Worm (Caenorhabditis elegans) whole organism, L1 larva: ENCODE results near the gene adt-2.

Experiments
- Y116A8C.19 ChIP-seq: sonication (generic microtip); optimal IDR thresholded peaks from 2 replicates; lab custom pipeline; 2016; ENCODE audit warnings: missing compliant biosample characterization, missing genetic modification characterization, borderline replicate concordance
- aha-1 ChIP-seq: fragments of 150-350 bp; optimal IDR thresholded peaks from 2 replicates; lab custom pipeline; 2014; ENCODE audit warnings: missing biosample characterization, missing genetic modification characterization
- alr-1 ChIP-seq: fragments of 200-800 bp; sonication (Bioruptor generic); optimal IDR thresholded peaks from 2 replicates; lab custom pipeline; 2018; ENCODE audit warnings: borderline replicate concordance, mild to moderate bottlenecking, missing genetic modification characterization, missing compliant biosample characterization
- blmp-1 ChIP-seq: fragments of 150-350 bp; optimal IDR thresholded peaks from 2 replicates; lab custom pipeline; 2014; ENCODE audit warnings: missing biosample characterization, missing genetic modification characterization
- ceh-63 ChIP-seq: fragments of 200-800 bp; sonication (Bioruptor generic); optimal IDR thresholded peaks from 2 replicates; lab custom pipeline; 2018; ENCODE audit warnings: mild to moderate bottlenecking, missing genetic modification characterization, missing compliant biosample characterization
- ceh-90 ChIP-seq: sonication (generic microtip); optimal IDR thresholded peaks from 2 replicates; lab custom pipeline; 2016; ENCODE audit warnings: missing genetic modification characterization, missing compliant biosample characterization
- dpl-1 ChIP-seq, 3 experiments: fragments of 150-350 bp in 2 of 3; sonication (generic microtip) in 1 of 3; optimal IDR thresholded peaks; 2 replicates each; lab custom pipeline; 2014 to 2017; ENCODE audit warnings: missing biosample characterization in 3 of 3, missing genetic modification characterization in 3 of 3, missing genetic modification reagents in 3 of 3
- dsc-1 ChIP-seq: sonication (generic microtip); optimal IDR thresholded peaks from 2 replicates; lab custom pipeline; 2016; ENCODE audit warnings: mild to moderate bottlenecking, missing genetic modification characterization, missing compliant biosample characterization
- egl-13 ChIP-seq: sonication (generic microtip); optimal IDR thresholded peaks from 2 replicates; lab custom pipeline; 2016; ENCODE audit warnings: missing genotype, missing genetic modification reagents, missing genetic modification characterization, missing compliant biosample characterization
- elt-2 ChIP-seq: sonication (generic microtip); optimal IDR thresholded peaks from 2 replicates; lab custom pipeline; 2016; ENCODE audit warnings: missing genetic modification characterization, mild to moderate bottlenecking, inconsistent platforms, missing compliant biosample characterization, missing genetic modification reagents
- elt-3 ChIP-seq, 6 experiments: fragments of 150-350 bp in 1 of 6; sonication (generic microtip); optimal IDR thresholded peaks; 2 replicates each; lab custom pipeline; 2017 to 2018; ENCODE audit warnings: missing biosample characterization in 6 of 6, missing genetic modification characterization in 6 of 6, inconsistent platforms in 1 of 6
- ets-5 ChIP-seq: fragments of 200-800 bp; sonication (Bioruptor generic); IDR thresholded peaks from 2 replicates; pipeline ENCODE4 v1.3.6; 2022; ENCODE audit warnings: missing genetic modification characterization, missing compliant biosample characterization
- fkh-8 ChIP-seq: sonication (generic microtip); optimal IDR thresholded peaks from 2 replicates; lab custom pipeline; 2016; ENCODE audit warnings: mild to moderate bottlenecking, missing genetic modification characterization, missing compliant biosample characterization
- grh-1 ChIP-seq: fragments of 200-800 bp; sonication (Bioruptor generic); IDR thresholded peaks from 2 replicates; pipeline ENCODE4 v1.3.6; 2022; ENCODE audit warnings: missing genetic modification reagents, missing genetic modification characterization, missing compliant biosample characterization
- hlh-17 ChIP-seq: fragments of 200-800 bp; sonication (Bioruptor generic); optimal IDR thresholded peaks from 2 replicates; lab custom pipeline; 2018; ENCODE audit warnings: missing genetic modification characterization, mild to moderate bottlenecking, missing compliant biosample characterization, moderate library complexity, borderline replicate concordance
- isw-1 ChIP-seq: fragments of 200-800 bp; sonication (Bioruptor generic); IDR thresholded peaks from 2 replicates; pipeline ENCODE4 v1.3.6; 2022; ENCODE audit warnings: missing genetic modification characterization, missing compliant biosample characterization
- lin-13 ChIP-seq: fragments of 150-350 bp; optimal IDR thresholded peaks from 2 replicates; lab custom pipeline; 2014; ENCODE audit warnings: missing biosample characterization, missing genetic modification reagents, missing genetic modification characterization
- lin-14 ChIP-seq: fragments of 200-800 bp; sonication (Bioruptor generic); optimal IDR thresholded peaks from 2 replicates; lab custom pipeline; 2018; ENCODE audit warnings: mild to moderate bottlenecking, missing genetic modification characterization, moderate library complexity, missing compliant biosample characterization
- lin-35 ChIP-seq, 2 experiments: fragments of 150-350 bp; optimal IDR thresholded peaks; 2 replicates each; lab custom pipeline; 2014; ENCODE audit warnings: missing biosample characterization in 2 of 2, missing genetic modification characterization in 2 of 2, missing genetic modification reagents in 2 of 2
- lsy-2 ChIP-seq, 2 experiments: fragments of 150-350 bp; optimal IDR thresholded peaks; 2 replicates each; lab custom pipeline; 2014; ENCODE audit warnings: missing biosample characterization in 2 of 2, missing genetic modification characterization in 2 of 2
- mab-9 ChIP-seq: fragments of 200-800 bp; sonication (Bioruptor generic); IDR thresholded peaks from 2 replicates; pipeline ENCODE4 v1.3.6; 2022; ENCODE audit warnings: missing genetic modification reagents, missing genetic modification characterization, missing compliant biosample characterization
- mep-1 ChIP-seq: fragments of 150-350 bp; optimal IDR thresholded peaks from 2 replicates; lab custom pipeline; 2014; ENCODE audit warnings: missing biosample characterization, missing genetic modification characterization
- nhr-20 ChIP-seq: sonication (generic microtip); optimal IDR thresholded peaks from 2 replicates; lab custom pipeline; 2016; ENCODE audit warnings: mild to moderate bottlenecking, missing genetic modification characterization, missing compliant biosample characterization
- nhr-237 ChIP-seq: fragments of 150-350 bp; optimal IDR thresholded peaks from 2 replicates; lab custom pipeline; 2014; ENCODE audit warnings: missing biosample characterization, missing genetic modification characterization
- nhr-28 ChIP-seq: fragments of 150-350 bp; optimal IDR thresholded peaks from 2 replicates; lab custom pipeline; 2014; ENCODE audit warnings: missing biosample characterization, missing genetic modification characterization
- nhr-47 ChIP-seq: sonication (generic microtip); optimal IDR thresholded peaks from 2 replicates; lab custom pipeline; 2016; ENCODE audit warnings: mild to moderate bottlenecking, missing genetic modification characterization, moderate library complexity, missing compliant biosample characterization
- nhr-71 ChIP-seq: sonication (generic microtip); optimal IDR thresholded peaks from 2 replicates; lab custom pipeline; 2016; ENCODE audit warnings: mild to moderate bottlenecking, missing genetic modification characterization, moderate library complexity, missing compliant biosample characterization
- nhr-76 ChIP-seq: sonication (generic microtip); optimal IDR thresholded peaks from 2 replicates; lab custom pipeline; 2017; ENCODE audit warnings: missing biosample characterization, missing genetic modification characterization
- nhr-77 ChIP-seq: fragments of 150-350 bp; optimal IDR thresholded peaks from 2 replicates; lab custom pipeline; 2014; ENCODE audit warnings: missing biosample characterization, missing genetic modification characterization
- nhr-84 ChIP-seq: sonication (generic microtip); optimal IDR thresholded peaks from 2 replicates; lab custom pipeline; 2017; ENCODE audit warnings: missing biosample characterization, missing genetic modification characterization
- nhr-85 ChIP-seq: sonication (generic microtip); peaks from one replicate; lab custom pipeline; 2016; ENCODE audit warnings: missing genetic modification characterization, inconsistent platforms, missing compliant biosample characterization
- nhr-90 ChIP-seq: sonication (generic microtip); optimal IDR thresholded peaks from 2 replicates; lab custom pipeline; 2016; ENCODE audit warnings: mild to moderate bottlenecking, missing genetic modification characterization, missing compliant biosample characterization; ENCODE audit not compliant: poor library complexity
- pqm-1 ChIP-seq: sonication (generic microtip); optimal IDR thresholded peaks from 3 replicates; lab custom pipeline; 2017; ENCODE audit warnings: missing biosample characterization, missing genetic modification characterization
- snu-23 ChIP-seq: sonication (generic microtip); optimal IDR thresholded peaks from 2 replicates; lab custom pipeline; 2016; ENCODE audit warnings: missing genetic modification characterization, missing compliant biosample characterization
- sup-37 ChIP-seq: fragments of 200-800 bp; sonication (Bioruptor generic); optimal IDR thresholded peaks from 2 replicates; lab custom pipeline; 2018; ENCODE audit warnings: mild to moderate bottlenecking, missing genetic modification characterization, missing compliant biosample characterization
- tbx-2 ChIP-seq: sonication (generic microtip); optimal IDR thresholded peaks from 2 replicates; lab custom pipeline; 2016; ENCODE audit warnings: missing genetic modification characterization, missing compliant biosample characterization
- tlp-1 ChIP-seq: fragments of 150-350 bp; optimal IDR thresholded peaks from 2 replicates; lab custom pipeline; 2014; ENCODE audit warnings: missing biosample characterization, missing genetic modification characterization
- unc-130 ChIP-seq: fragments of 150-350 bp; optimal IDR thresholded peaks from 2 replicates; lab custom pipeline; 2017; ENCODE audit warnings: missing biosample characterization, missing genetic modification characterization, inconsistent platforms
- xbp-1 ChIP-seq: sonication (generic microtip); optimal IDR thresholded peaks from 2 replicates; lab custom pipeline; 2016; ENCODE audit warnings: missing genetic modification characterization, missing compliant biosample characterization
- zip-4 ChIP-seq: fragments of 200-800 bp; sonication (Bioruptor generic); optimal IDR thresholded peaks from 2 replicates; lab custom pipeline; 2018; ENCODE audit warnings: mild to moderate bottlenecking, missing genetic modification characterization, moderate library complexity, missing compliant biosample characterization

adt-2 gene

DNA sequence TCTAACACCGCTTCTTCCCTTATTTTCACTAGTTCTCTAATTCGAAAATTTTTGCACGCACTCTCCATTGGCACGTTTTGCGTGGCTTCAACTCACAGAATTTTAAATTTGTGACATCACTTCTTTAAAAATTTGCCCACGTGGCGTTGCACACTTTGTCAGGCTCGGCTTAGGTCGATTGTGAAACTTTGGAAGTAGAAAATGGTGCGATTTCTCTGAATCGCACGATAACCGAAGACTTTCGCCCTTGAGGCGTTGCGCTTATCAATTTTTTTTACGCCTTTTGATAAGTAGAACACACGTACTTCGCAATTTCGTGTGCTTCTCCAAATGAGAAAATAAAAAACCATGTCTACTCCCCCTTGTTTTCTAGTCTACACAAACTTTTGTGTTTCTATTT lies 7.7 kb upstream of the adt-2 start:
- TF ChIP-seq tlp-1 (no peak), egl-13 (tag; lab: Kevin White, UChicago) (peak; percentile 8), lin-13 (GFP tag; lab: Kevin White, UChicago) (no peak), nhr-76 (tag; lab: Kevin White, UChicago) (no peak), nhr-20 (tag; lab: Kevin White, UChicago) (peak; percentile 19), isw-1 (GFP tag; lab: Robert Waterston, UW) (no peak), elt-2 (tag; lab: Kevin White, UChicago) (peak; percentile 78), nhr-71 (tag; lab: Kevin White, UChicago) (peak; percentile 24), ets-5 (no peak), alr-1 (tag; lab: Kevin White, UChicago) (no peak), mep-1 (tag; lab: Kevin White, UChicago) (no peak), blmp-1 (peak; percentile 24), nhr-47 (no peak), pqm-1 (tag; lab: Kevin White, UChicago) (peak; percentile 93), lsy-2 (tag; optimal IDR thresholded peaks at IDR 0.05; lab: Kevin White, UChicago) (no peak)

DNA sequence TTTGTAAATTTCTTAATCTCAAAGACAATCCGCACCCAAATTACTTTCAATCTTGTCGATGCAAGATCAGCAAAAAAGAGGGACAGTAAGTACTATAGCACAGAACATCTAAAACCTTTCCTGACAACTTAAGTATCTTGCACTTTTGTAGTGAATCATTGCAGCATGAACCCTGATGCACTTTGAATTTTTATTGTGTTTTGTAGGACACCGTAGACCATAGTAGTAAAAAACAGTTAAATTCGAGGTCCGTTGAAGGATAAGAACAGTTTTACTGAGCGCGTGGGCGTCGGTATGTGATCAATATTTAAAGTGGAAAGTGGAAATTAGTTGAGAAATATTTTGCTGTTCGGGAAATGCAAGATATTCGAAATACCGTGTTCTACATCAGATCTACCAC lies 3.8 kb upstream of the adt-2 start:
- TF ChIP-seq nhr-237 (tag; lab: Kevin White, UChicago) (no peak), egl-13 (tag; lab: Kevin White, UChicago) (no peak), grh-1 (GFP tag; lab: Robert Waterston, UW) (no peak), blmp-1 (no peak), xbp-1 (tag; lab: Kevin White, UChicago) (no peak), lsy-2 (tag; optimal IDR thresholded peaks at IDR 0.05; lab: Kevin White, UChicago) (no peak), pqm-1 (tag; lab: Kevin White, UChicago) (no peak), fkh-8 (tag; lab: Kevin White, UChicago) (no peak), ceh-90 (tag; lab: Kevin White, UChicago) (no peak), unc-130 (no peak), nhr-28 (no peak), aha-1 (tag; lab: Kevin White, UChicago) (no peak), dsc-1 (no peak), zip-4 (GFP tag; lab: Kevin White, UChicago) (no peak), dpl-1 (GFP tag; optimal IDR thresholded peaks at IDR 0.05; lab: Kevin White, UChicago) (no peak), Y116A8C.19 (tag; lab: Kevin White, UChicago) (no peak), nhr-84 (no peak), elt-3 (tag; optimal IDR thresholded peaks at IDR 0.05; lab: Kevin White, UChicago) (no peak), ceh-63 (GFP tag; lab: Kevin White, UChicago) (no peak)
- TF ChIP-seq, all 84 proteins: peak for 0

DNA sequence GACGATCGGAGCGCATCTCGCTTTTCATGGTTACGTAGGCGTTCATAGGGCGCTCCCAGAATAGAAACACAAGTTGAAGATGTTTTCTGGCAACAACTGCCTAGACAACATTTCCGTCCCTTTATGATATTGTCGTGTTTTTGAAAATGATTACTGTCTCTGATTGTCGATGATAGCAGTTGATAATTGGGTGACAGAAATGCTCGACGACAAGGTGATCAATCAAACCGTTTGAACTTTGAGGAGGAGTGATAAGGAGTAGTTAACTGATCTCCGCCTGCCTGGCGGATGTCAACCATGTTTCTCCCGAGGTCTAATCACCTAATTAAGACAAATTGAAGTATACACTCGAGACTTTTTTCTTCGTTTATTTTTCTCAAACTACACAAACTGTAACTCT lies 2.1 kb upstream of the adt-2 start:
- TF ChIP-seq mab-9 (GFP tag; lab: Robert Waterston, UW): no peak
- TF ChIP-seq hlh-17 (GFP tag; lab: Kevin White, UChicago): no peak
- TF ChIP-seq snu-23 (GFP tag; lab: Kevin White, UChicago): peak; percentile 3
- TF ChIP-seq blmp-1: peak; percentile 59
- no peak for TF ChIP-seq nhr-76 (tag; lab: Kevin White, UChicago)
- peak; percentile 53 for TF ChIP-seq nhr-20 (tag; lab: Kevin White, UChicago)
- TF ChIP-seq nhr-77 (tag; lab: Kevin White, UChicago): no peak
- TF ChIP-seq unc-130: peak; percentile 78
- TF ChIP-seq nhr-85 (tag; lab: Kevin White, UChicago): peak; percentile 80
- no peak for TF ChIP-seq Y116A8C.19 (tag; lab: Kevin White, UChicago)
- peak; percentile 44 for TF ChIP-seq nhr-71 (tag; lab: Kevin White, UChicago)
- TF ChIP-seq lin-14: peak; percentile 58
- peak; percentile 27 for TF ChIP-seq tbx-2 (tag; lab: Kevin White, UChicago)
- peak in 1 of 2 experiments; percentile 5 for TF ChIP-seq lsy-2 (tag; optimal IDR thresholded peaks at IDR 0.05; lab: Kevin White, UChicago)
- peak; percentile 29 for TF ChIP-seq nhr-90
- peak in 5 of 6 experiments; percentile 78 to 95 (median 79) for TF ChIP-seq elt-3 (tag; optimal IDR thresholded peaks at IDR 0.05; lab: Kevin White, UChicago)
- no peak for TF ChIP-seq sup-37 (GFP tag; lab: Kevin White, UChicago)
- peak in 1 of 2 experiments; percentile 8 for TF ChIP-seq lin-35 (GFP tag; optimal IDR thresholded peaks at IDR 0.05; lab: Kevin White, UChicago)
